Worm (Caenorhabditis elegans) whole organism, L4 larva: Measurements from ENCODE around the gene col-185.

Source experiments
- F37D6.2 ChIP-seq: sonication (generic microtip); optimal IDR thresholded peaks from 2 replicates; lab custom pipeline; 2016; ENCODE audit warnings: mild to moderate bottlenecking, missing genetic modification characterization, missing compliant biosample characterization
- F44E2.7 ChIP-seq: fragments of 200-800 bp; sonication (Bioruptor generic); IDR thresholded peaks from 2 replicates; pipeline ENCODE4 v2.1.2; 2022; ENCODE audit warnings: missing genetic modification characterization, missing compliant biosample characterization
- T26A8.4 ChIP-seq: fragments of 200-800 bp; sonication (Bioruptor generic); IDR thresholded peaks from 2 replicates; pipeline ENCODE4 v1.3.6; 2022; ENCODE audit warnings: missing genetic modification characterization, missing compliant biosample characterization
- aha-1 ChIP-seq: fragments of 150-350 bp; peaks from one replicate; lab custom pipeline; 2014; ENCODE audit warnings: missing biosample characterization, missing genetic modification characterization
- ceh-20 ChIP-seq: fragments of 200-800 bp; sonication (Bioruptor generic); IDR thresholded peaks from 2 replicates; pipeline ENCODE4 v1.3.6; 2022; ENCODE audit warnings: missing genetic modification reagents, missing genetic modification characterization, missing compliant biosample characterization
- ceh-28 ChIP-seq: fragments of 150-350 bp; optimal IDR thresholded peaks from 2 replicates; lab custom pipeline; 2014; ENCODE audit warnings: missing biosample characterization, missing genetic modification reagents, missing genetic modification characterization
- ceh-82 ChIP-seq: sonication (generic microtip); optimal IDR thresholded peaks from 2 replicates; lab custom pipeline; 2017; ENCODE audit warnings: missing biosample characterization, missing genetic modification characterization
- ces-1 ChIP-seq: fragments of 150-350 bp; sonication (generic microtip); optimal IDR thresholded peaks from 4 replicates; lab custom pipeline; 2014; ENCODE audit warnings: missing biosample characterization, missing genetic modification reagents, missing genetic modification characterization
- daf-16 ChIP-seq, 3 experiments: sonication (generic microtip); optimal IDR thresholded peaks; 2 replicates each; lab custom pipeline; 2016 to 2017; ENCODE audit warnings: missing genetic modification characterization in 3 of 3, missing genetic modification reagents in 3 of 3, mild to moderate bottlenecking in 2 of 3, missing compliant biosample characterization in 2 of 3, missing biosample characterization in 1 of 3, moderate library complexity in 1 of 3
- daf-8 ChIP-seq: fragments of 200-800 bp; sonication (Bioruptor generic); IDR thresholded peaks from 2 replicates; pipeline ENCODE4 v1.3.6; 2022; ENCODE audit warnings: missing genetic modification characterization, missing compliant biosample characterization
- dmd-9 ChIP-seq: fragments of 200-800 bp; sonication (Bioruptor generic); IDR thresholded peaks from 2 replicates; pipeline ENCODE4 v1.3.6; 2022; ENCODE audit warnings: missing genetic modification reagents, missing genetic modification characterization, missing compliant biosample characterization
- dve-1 ChIP-seq: sonication (generic microtip); optimal IDR thresholded peaks from 2 replicates; lab custom pipeline; 2017; ENCODE audit warnings: antibody characterized with exemption, mild to moderate bottlenecking, missing genetic modification characterization, missing compliant biosample characterization; ENCODE audit not compliant: insufficient read depth
- fos-1 ChIP-seq: fragments of 150-350 bp; optimal IDR thresholded peaks from 2 replicates; lab custom pipeline; 2014; ENCODE audit warnings: missing biosample characterization, missing genetic modification characterization
- lim-7 ChIP-seq: fragments of 200-800 bp; sonication (Bioruptor generic); IDR thresholded peaks from 2 replicates; pipeline ENCODE4 v1.3.6; 2022; ENCODE audit warnings: missing genetic modification characterization, missing compliant biosample characterization
- lin-1 ChIP-seq: fragments of 200-800 bp; sonication (Bioruptor generic); IDR thresholded peaks from 2 replicates; pipeline ENCODE4 v1.3.6; 2022; ENCODE audit warnings: missing genetic modification reagents, missing genetic modification characterization, missing compliant biosample characterization
- madf-9 ChIP-seq: fragments of 200-800 bp; sonication (Bioruptor generic); conservative IDR thresholded peaks from 2 replicates; pipeline ENCODE4 v1.3.6; 2022; ENCODE audit warnings: missing genetic modification reagents, missing genetic modification characterization, missing compliant biosample characterization
- mdt-29 ChIP-seq: fragments of 200-800 bp; sonication (Bioruptor generic); IDR thresholded peaks from 2 replicates; pipeline ENCODE4 v1.3.6; 2022; ENCODE audit warnings: missing genetic modification reagents, missing genetic modification characterization, missing compliant biosample characterization
- mes-2 ChIP-seq: sonication (generic microtip); optimal IDR thresholded peaks from 2 replicates; lab custom pipeline; 2016; ENCODE audit warnings: missing genotype, mild to moderate bottlenecking, missing genetic modification characterization, missing compliant biosample characterization; ENCODE audit not compliant: poor library complexity, severe bottlenecking
- nhr-28 ChIP-seq: fragments of 150-350 bp; optimal IDR thresholded peaks from 2 replicates; lab custom pipeline; 2014; ENCODE audit warnings: missing biosample characterization, missing genetic modification characterization
- nhr-6 ChIP-seq: fragments of 150-350 bp; optimal IDR thresholded peaks from 2 replicates; lab custom pipeline; 2014; ENCODE audit warnings: missing biosample characterization, missing genetic modification characterization
- nhr-76 ChIP-seq: fragments of 150-350 bp; optimal IDR thresholded peaks from 2 replicates; lab custom pipeline; 2014; ENCODE audit warnings: missing biosample characterization, missing genetic modification characterization
- php-3 ChIP-seq: fragments of 200-800 bp; sonication (Bioruptor generic); IDR thresholded peaks from 2 replicates; pipeline ENCODE4 v1.3.6; 2022; ENCODE audit warnings: missing genetic modification reagents, missing genetic modification characterization, missing compliant biosample characterization
- pqm-1 ChIP-seq: sonication (generic microtip); optimal IDR thresholded peaks from 2 replicates; lab custom pipeline; 2017; ENCODE audit warnings: missing biosample characterization, missing genetic modification characterization
- sdz-12 ChIP-seq: fragments of 200-800 bp; sonication (Bioruptor generic); optimal IDR thresholded peaks from 2 replicates; lab custom pipeline; 2018; ENCODE audit warnings: mild to moderate bottlenecking, missing genetic modification characterization, missing compliant biosample characterization
- tag-97 ChIP-seq: fragments of 200-800 bp; sonication (Bioruptor generic); IDR thresholded peaks from 2 replicates; pipeline ENCODE4 v1.3.6; 2022; ENCODE audit warnings: missing genetic modification characterization, missing compliant biosample characterization
- unc-39 ChIP-seq: sonication (generic microtip); optimal IDR thresholded peaks from 2 replicates; lab custom pipeline; 2017; ENCODE audit warnings: missing biosample characterization, missing genetic modification characterization
- zfp-3 ChIP-seq: fragments of 200-800 bp; sonication (Bioruptor generic); conservative IDR thresholded peaks from 2 replicates; pipeline ENCODE4 v1.3.6; 2022; ENCODE audit warnings: missing genetic modification reagents, missing genetic modification characterization, missing compliant biosample characterization
- zip-2 ChIP-seq: fragments of 150-350 bp; optimal IDR thresholded peaks from 2 replicates; lab custom pipeline; 2014; ENCODE audit warnings: missing biosample characterization, missing genetic modification characterization
- ztf-7 ChIP-seq: fragments of 150-350 bp; optimal IDR thresholded peaks from 2 replicates; lab custom pipeline; 2014; ENCODE audit warnings: missing biosample characterization, missing genetic modification characterization

The col-185 gene

ce11 chrX:13463793-13464192 lies 47.1 kb downstream of the col-185 start, which contains the start of gene F02D10.2:
F02D10.2 (minus strand) TSS chrX:13463893.
- TF ChIP-seq pqm-1 (no peak), F44E2.7 (GFP tag; lab: Robert Waterston, UW) (no peak), daf-16 (GFP tag; optimal IDR thresholded peaks at IDR 0.05; lab: Kevin White, UChicago) (no peak), daf-16 (tag; optimal IDR thresholded peaks at IDR 0.05; lab: Kevin White, UChicago) (no peak), aha-1 (tag; lab: Kevin White, UChicago) (no peak), nhr-6 (no peak), mes-2 (tag; lab: Kevin White, UChicago) (no peak), mdt-29 (no peak), T26A8.4 (GFP tag; lab: Robert Waterston, UW) (no peak), zfp-3 (GFP tag; lab: Robert Waterston, UW) (no peak), ces-1 (no peak), lim-7 (GFP tag; lab: Robert Waterston, UW) (no peak), dve-1 (no peak), fos-1 (tag; lab: Kevin White, UChicago) (no peak), daf-8 (GFP tag; lab: Robert Waterston, UW) (no peak), ztf-7 (no peak), dmd-9 (GFP tag; lab: Robert Waterston, UW) (no peak)

ce11 chrX:13462519-13462918 lies 48.4 kb downstream of the col-185 start, which contains the start of gene F02D10.3:
F02D10.3 (minus strand) TSS chrX:13462619.
- TF ChIP-seq ceh-20 (GFP tag; lab: Robert Waterston, UW) = no peak
- TF ChIP-seq nhr-28 (tag; lab: Kevin White, UChicago) = no peak
- TF ChIP-seq ceh-28 (tag; lab: Kevin White, UChicago) = no peak
- TF ChIP-seq sdz-12 (GFP tag; lab: Kevin White, UChicago) = no peak
- TF ChIP-seq php-3 = no peak
- TF ChIP-seq tag-97 (GFP tag; lab: Robert Waterston, UW) = no peak
- TF ChIP-seq F37D6.2 (tag; lab: Kevin White, UChicago) = no peak
- no peak for TF ChIP-seq zfp-3 (GFP tag; lab: Robert Waterston, UW)
- no peak for TF ChIP-seq nhr-76 (tag; lab: Kevin White, UChicago)
- no peak for TF ChIP-seq madf-9 (GFP tag; lab: Robert Waterston, UW)
- no peak for TF ChIP-seq zip-2
- no peak for TF ChIP-seq ceh-82
- TF ChIP-seq unc-39 (tag; lab: Kevin White, UChicago) = no peak
- TF ChIP-seq lin-1 (GFP tag; lab: Robert Waterston, UW) = no peak
- TF ChIP-seq mes-2 (tag; lab: Kevin White, UChicago) = no peak
